Fruit fly (Drosophila melanogaster): Measurements from ENCODE around the gene CG8852.

Gene CG8852

dm6 chr2L:3569892-3570291, 45.0 kb downstream of the CG8852 start (continued):
- TF ChIP-seq Met (GFP tag; optimal IDR thresholded peaks at IDR 0.05) (peak; percentile 24), Ets21C (GFP tag; optimal IDR thresholded peaks at IDR 0.05) (peak; percentile 48), Hr38 (GFP tag; optimal IDR thresholded peaks at IDR 0.05) (no peak), dac (GFP tag; optimal IDR thresholded peaks at IDR 0.05) (no peak), Eip78C (GFP tag) (peak; percentile 67), CG6276 (GFP tag; optimal IDR thresholded peaks at IDR 0.05) (no peak), vri (GFP tag; optimal IDR thresholded peaks at IDR 0.05) (no peak), Sox14 (GFP tag; optimal IDR thresholded peaks at IDR 0.05) (peak; percentile 17), CG11902 (GFP tag; optimal IDR thresholded peaks at IDR 0.05) (no peak), CG16779 (tag; optimal IDR thresholded peaks at IDR 0.05) (no peak), acj6 (GFP tag; optimal IDR thresholded peaks at IDR 0.05) (peak; percentile 26), net (GFP tag; optimal IDR thresholded peaks at IDR 0.05) (no peak), CG10669 (GFP tag; optimal IDR thresholded peaks at IDR 0.05) (no peak), CG11294 (GFP tag; IDR thresholded peaks at IDR 0.05) (no peak)

- TF ChIP-seq fkh (GFP tag; optimal IDR thresholded peaks at IDR 0.05): peak; percentile 72
- TF ChIP-seq CG6163 (GFP tag; IDR thresholded peaks at IDR 0.05): no peak
Observed at dm6 chr2L:3570566-3570965, 45.6 kb downstream of the CG8852 start.

dm6 chr2L:3571457-3571856, 46.5 kb downstream of the CG8852 start:
- TF ChIP-seq Hr4 (GFP tag; optimal IDR thresholded peaks at IDR 0.05) (no peak), fd85E (GFP tag; optimal IDR thresholded peaks at IDR 0.05) (no peak)

dm6 chr2L:3572529-3573171, 47.7 kb downstream of the CG8852 start:
- TF ChIP-seq eg (GFP tag; IDR thresholded peaks at IDR 0.05) (no peak), CG3032 (tag; optimal IDR thresholded peaks at IDR 0.05) (no peak), Met (GFP tag; optimal IDR thresholded peaks at IDR 0.05) (no peak), CG11902 (GFP tag; optimal IDR thresholded peaks at IDR 0.05) (no peak), CG16779 (tag; optimal IDR thresholded peaks at IDR 0.05) (no peak), Smox (GFP tag; optimal IDR thresholded peaks at IDR 0.05) (no peak), cyc (GFP tag; optimal IDR thresholded peaks at IDR 0.05) (no peak), ss (GFP tag; optimal IDR thresholded peaks at IDR 0.05) (no peak), CG6163 (GFP tag; IDR thresholded peaks at IDR 0.05) (no peak), OdsH (GFP tag; optimal IDR thresholded peaks at IDR 0.05) (no peak), Blimp-1 (GFP tag; optimal IDR thresholded peaks at IDR 0.05) (no peak), Hr39 (GFP tag; optimal IDR thresholded peaks at IDR 0.05) (no peak), CG31627 (GFP tag; optimal IDR thresholded peaks at IDR 0.05) (no peak), CG4318 (GFP tag; optimal IDR thresholded peaks at IDR 0.05) (no peak), CG1621 (tag; optimal IDR thresholded peaks at IDR 0.05) (no peak), CG6276 (GFP tag; optimal IDR thresholded peaks at IDR 0.05) (no peak), CG6792 (GFP tag; optimal IDR thresholded peaks at IDR 0.05) (no peak), fkh (GFP tag; optimal IDR thresholded peaks at IDR 0.05) (no peak)

dm6 chr2L:3573172-3573755, 48.3 kb downstream of the CG8852 start:
- TF ChIP-seq CG6792 (GFP tag; optimal IDR thresholded peaks at IDR 0.05) (peak; percentile 31), cyc (GFP tag; optimal IDR thresholded peaks at IDR 0.05) (peak; percentile 57), CG10669 (GFP tag; optimal IDR thresholded peaks at IDR 0.05) (peak; percentile 48), CG11902 (GFP tag; optimal IDR thresholded peaks at IDR 0.05) (peak; percentile 25), svp (GFP tag) (peak; percentile 87), dac (GFP tag; optimal IDR thresholded peaks at IDR 0.05) (no peak), CG6808 (GFP tag; optimal IDR thresholded peaks at IDR 0.05) (no peak), CG8319 (GFP tag; optimal IDR thresholded peaks at IDR 0.05) (no peak), Sox15 (GFP tag; optimal IDR thresholded peaks at IDR 0.05) (peak; percentile 30), eg (GFP tag; IDR thresholded peaks at IDR 0.05) (peak; percentile 63; the same call in 2 of the 3 replicates), Eip78C (GFP tag) (peak; percentile 70), CG7368 (GFP tag; optimal IDR thresholded peaks at IDR 0.05) (no peak), CG11294 (GFP tag; IDR thresholded peaks at IDR 0.05) (peak; percentile 38; the same call in 1 of the 2 replicates), spab (GFP tag; optimal IDR thresholded peaks at IDR 0.05) (no peak), achi (GFP tag; optimal IDR thresholded peaks at IDR 0.05) (peak; percentile 22), CG3032 (tag; optimal IDR thresholded peaks at IDR 0.05) (peak; percentile 50), fd59A (GFP tag; optimal IDR thresholded peaks at IDR 0.05) (peak; percentile 25), CG32006 (GFP tag; optimal IDR thresholded peaks at IDR 0.05) (peak; percentile 60), CG9139 (GFP tag; optimal IDR thresholded peaks at IDR 0.05) (no peak), Ets96B (tag; optimal IDR thresholded peaks at IDR 0.05) (peak; percentile 42), salr (GFP tag; optimal IDR thresholded peaks at IDR 0.05) (no peak), Hr4 (GFP tag; optimal IDR thresholded peaks at IDR 0.05) (peak; percentile 51)

All from whole organism, prepupa.